Worm (Caenorhabditis elegans) whole organism, late embryonic: ENCODE measurements around the gene Y51A2D.8.

Source experiments
- C08G9.2 ChIP-seq: sonication (generic microtip); optimal IDR thresholded peaks from 2 replicates; lab custom pipeline; 2016; ENCODE audit warnings: mild to moderate bottlenecking, missing genetic modification characterization, moderate library complexity, missing compliant biosample characterization
- F13H6.1 ChIP-seq: sonication (generic microtip); optimal IDR thresholded peaks from 2 replicates; lab custom pipeline; 2016; ENCODE audit warnings: missing genetic modification characterization, missing compliant biosample characterization
- hlh-15 ChIP-seq: sonication (generic microtip); optimal IDR thresholded peaks from 2 replicates; lab custom pipeline; 2016; ENCODE audit warnings: missing genetic modification characterization, missing compliant biosample characterization
- zip-5 ChIP-seq: sonication (generic microtip); optimal IDR thresholded peaks from 2 replicates; lab custom pipeline; 2016; ENCODE audit warnings: missing genetic modification characterization, missing compliant biosample characterization

- no peak for TF ChIP-seq hlh-15 (tag; lab: Kevin White, UChicago)
- no peak for TF ChIP-seq zip-5 (tag; lab: Kevin White, UChicago)
- no peak for TF ChIP-seq F13H6.1 (tag; lab: Kevin White, UChicago)
- TF ChIP-seq C08G9.2 (tag; lab: Kevin White, UChicago): no peak
Measured at ce11 chrV:18586954-18587353, 33.3 kb upstream of the Y51A2D.8 start.
